Worm (Caenorhabditis elegans): ENCODE results near the gene H02F09.2.

ce11 chrX:1541072-1541471 lies 31.0 kb upstream of the H02F09.2 start:
- TF ChIP-seq F49E8.2 (tag; optimal IDR thresholded peaks at IDR 0.05; ENCODE audit: insufficient read depth) (no peak), snpc-4 (GFP tag; optimal IDR thresholded peaks at IDR 0.05) (no peak), snpc-4 (tag; optimal IDR thresholded peaks at IDR 0.05) (no peak), F55B11.4 (tag; optimal IDR thresholded peaks at IDR 0.05; ENCODE audit: borderline replicate concordance, insufficient read depth) (no peak), chd-7 (tag; optimal IDR thresholded peaks at IDR 0.05) (no peak)
